Worm (Caenorhabditis elegans): ENCODE results near the gene pcp-5.
A peak's percentile ranks its signal among the peaks of the same experiment; 100 is the strongest.

DNA sequence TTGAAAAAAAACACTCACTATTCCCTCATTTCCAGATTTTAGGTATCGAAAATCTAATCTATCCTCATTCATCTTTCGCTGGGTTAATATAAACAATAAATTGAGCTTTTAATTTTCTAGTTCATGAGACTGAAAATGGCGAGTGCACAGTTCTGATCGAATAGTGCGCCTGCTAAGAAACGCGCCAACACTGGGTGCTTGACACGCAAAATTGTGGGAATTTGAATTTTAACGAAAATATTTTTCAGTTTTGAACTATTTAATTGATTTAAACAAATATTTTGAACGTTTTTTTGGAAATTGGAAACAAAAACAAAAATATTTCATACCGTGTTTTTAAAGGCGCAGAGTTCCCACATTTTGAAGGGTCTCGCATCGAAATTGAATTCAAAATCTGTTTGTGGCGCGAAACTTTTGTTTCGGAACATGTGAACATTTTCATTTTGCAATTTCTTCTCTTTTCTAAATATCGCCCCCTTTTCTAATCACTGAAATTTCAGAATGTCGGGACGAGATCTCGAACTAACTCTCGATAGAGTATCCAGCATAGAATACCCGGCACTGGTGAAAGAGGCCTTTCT lies 21.2 kb upstream of the pcp-5 start, which contains the start of the genes C29E4.13 and npp-15:
- TF ChIP-seq snpc-4 (tag; optimal IDR thresholded peaks at IDR 0.05) = no peak
- TF ChIP-seq nhr-85 (tag) = no peak
- TF ChIP-seq ceh-82 (tag; optimal IDR thresholded peaks at IDR 0.05) = peak in 1 of 3 experiments; percentile 35
- TF ChIP-seq ces-1 (GFP tag; optimal IDR thresholded peaks at IDR 0.05) = no peak
- TF ChIP-seq ceh-90 (tag; optimal IDR thresholded peaks at IDR 0.05) = no peak
- TF ChIP-seq pag-3 (tag; optimal IDR thresholded peaks at IDR 0.05; ENCODE audit: borderline replicate concordance, insufficient read depth) = no peak
- TF ChIP-seq egl-13 (tag; optimal IDR thresholded peaks at IDR 0.05) = no peak
- TF ChIP-seq mep-1 (tag; optimal IDR thresholded peaks at IDR 0.05) = peak; percentile 70
- no peak for TF ChIP-seq elt-3 (tag; optimal IDR thresholded peaks at IDR 0.05)
- no peak for TF ChIP-seq nhr-12 (tag; optimal IDR thresholded peaks at IDR 0.05)
- no peak for TF ChIP-seq ztf-11 (tag; optimal IDR thresholded peaks at IDR 0.05)

Data from whole organism, L1 larva.